Fruit fly (Drosophila melanogaster): ENCODE results near the gene CG14410.
A peak's percentile ranks its signal among the peaks of the same experiment; 100 is the strongest.

Gene CG14410

dm6 chrX:14832562-14833303, 3.8 kb upstream of the CG14410 start, which contains the start of gene CG14411:
CG14411 (plus strand) TSS chrX:14832647.
- peak; percentile 61 for TF ChIP-seq CG13204 (GFP tag; optimal IDR thresholded peaks at IDR 0.05)
- no peak for TF ChIP-seq D1 (tag; optimal IDR thresholded peaks at IDR 0.05)
- peak; percentile 28 for TF ChIP-seq EcR (GFP tag; optimal IDR thresholded peaks at IDR 0.05)

dm6 chrX:14837983-14838382, 1.5 kb downstream of the CG14410 start, which contains the start of gene Grx5:
Grx5 (minus strand) TSS chrX:14838198.
- TF ChIP-seq Pif1B (GFP tag; optimal IDR thresholded peaks at IDR 0.05): no peak
- TF ChIP-seq D1 (tag; optimal IDR thresholded peaks at IDR 0.05): no peak
- no peak for TF ChIP-seq Snoo (tag; optimal IDR thresholded peaks at IDR 0.05)
- no peak for TF ChIP-seq CG12605 (GFP tag; IDR thresholded peaks at IDR 0.05)
- TF ChIP-seq CG10348 (GFP tag; IDR thresholded peaks at IDR 0.05): no peak
- no peak for TF ChIP-seq CG15710 (tag; optimal IDR thresholded peaks at IDR 0.05)
- TF ChIP-seq Pif1A (GFP tag; optimal IDR thresholded peaks at IDR 0.05): no peak
- no peak for TF ChIP-seq CG13204 (GFP tag; optimal IDR thresholded peaks at IDR 0.05)
- no peak for TF ChIP-seq fd96Ca (GFP tag; IDR thresholded peaks at IDR 0.05)
- TF ChIP-seq CG17806 (tag; optimal IDR thresholded peaks at IDR 0.05): no peak
- TF ChIP-seq EcR (GFP tag; optimal IDR thresholded peaks at IDR 0.05): no peak
- no peak for TF ChIP-seq gl (tag; optimal IDR thresholded peaks at IDR 0.05)
- TF ChIP-seq CG8159 (tag; optimal IDR thresholded peaks at IDR 0.05): no peak
- no peak for TF ChIP-seq Ets98B (GFP tag; IDR thresholded peaks at IDR 0.05)
- no peak for TF ChIP-seq CG8301 (tag; optimal IDR thresholded peaks at IDR 0.05)
- TF ChIP-seq CG14655 (GFP tag; optimal IDR thresholded peaks at IDR 0.05): no peak
- TF ChIP-seq CG32121 (GFP tag; IDR thresholded peaks at IDR 0.05): no peak
- TF ChIP-seq rn (GFP tag; IDR thresholded peaks at IDR 0.05): no peak

- TF ChIP-seq gl (tag; optimal IDR thresholded peaks at IDR 0.05): no peak
- peak; percentile 50 for TF ChIP-seq CG34367 (tag; optimal IDR thresholded peaks at IDR 0.05)
- TF ChIP-seq EcR (GFP tag; optimal IDR thresholded peaks at IDR 0.05): no peak
- TF ChIP-seq CG14655 (GFP tag; optimal IDR thresholded peaks at IDR 0.05): no peak
- TF ChIP-seq Snoo (tag; optimal IDR thresholded peaks at IDR 0.05): peak; percentile 10
- TF ChIP-seq CG9948 (tag; optimal IDR thresholded peaks at IDR 0.05): peak; percentile 38
- TF ChIP-seq Pif1B (GFP tag; optimal IDR thresholded peaks at IDR 0.05): no peak
- no peak for TF ChIP-seq CG13204 (GFP tag; optimal IDR thresholded peaks at IDR 0.05)
- TF ChIP-seq Pif1A (GFP tag; optimal IDR thresholded peaks at IDR 0.05): peak; percentile 51
- peak; percentile 36 for TF ChIP-seq CG12605 (GFP tag; IDR thresholded peaks at IDR 0.05)
- TF ChIP-seq CG17806 (tag; optimal IDR thresholded peaks at IDR 0.05): peak; percentile 46
- TF ChIP-seq rn (GFP tag; IDR thresholded peaks at IDR 0.05): 0 out of 2 replicates have a peak, but pooled peaks have one; percentile 20
- TF ChIP-seq D1 (tag; optimal IDR thresholded peaks at IDR 0.05): no peak
- peak; percentile 33 for TF ChIP-seq CG8159 (tag; optimal IDR thresholded peaks at IDR 0.05)
- peak; percentile 80 for TF ChIP-seq CG4496 (GFP tag; IDR thresholded peaks at IDR 0.05)
- peak; percentile 72; the same call in 2 of the 3 replicates for TF ChIP-seq fd96Ca (GFP tag; IDR thresholded peaks at IDR 0.05)
- peak; percentile 60 for TF ChIP-seq CG15710 (tag; optimal IDR thresholded peaks at IDR 0.05)
- no peak for TF ChIP-seq CG10348 (GFP tag; IDR thresholded peaks at IDR 0.05)
- TF ChIP-seq Ets98B (GFP tag; IDR thresholded peaks at IDR 0.05): peak; percentile 77
- peak; percentile 81 for TF ChIP-seq CG32121 (GFP tag; IDR thresholded peaks at IDR 0.05)
- TF ChIP-seq CG8301 (tag; optimal IDR thresholded peaks at IDR 0.05): peak; percentile 16
Measured at dm6 chrX:14839047-14839446, 2.5 kb downstream of the CG14410 start, which contains the start of the genes CG32590 and Flo2. CG32590 (minus strand) TSS chrX:14839106. Flo2 (plus strand) TSS chrX:14839376.

- TF ChIP-seq rn (GFP tag; IDR thresholded peaks at IDR 0.05) (0 out of 2 replicates have a peak, but pooled peaks have one; percentile 15), CG8159 (tag; optimal IDR thresholded peaks at IDR 0.05) (peak; percentile 27), CG10348 (GFP tag; IDR thresholded peaks at IDR 0.05) (no peak), CG32121 (GFP tag; IDR thresholded peaks at IDR 0.05) (peak; percentile 57), Ets98B (GFP tag; IDR thresholded peaks at IDR 0.05) (peak; percentile 20; the same call in 1 of the 2 replicates), CG12605 (GFP tag; IDR thresholded peaks at IDR 0.05) (peak; percentile 64), CG17806 (tag; optimal IDR thresholded peaks at IDR 0.05) (peak; percentile 6), fd96Ca (GFP tag; IDR thresholded peaks at IDR 0.05) (peak; percentile 68; the same call in 1 of the 3 replicates), D1 (tag; optimal IDR thresholded peaks at IDR 0.05) (no peak), CG4496 (GFP tag; IDR thresholded peaks at IDR 0.05) (peak; percentile 81), CG34367 (tag; optimal IDR thresholded peaks at IDR 0.05) (peak; percentile 4), EcR (GFP tag; optimal IDR thresholded peaks at IDR 0.05) (no peak), Pif1B (GFP tag; optimal IDR thresholded peaks at IDR 0.05) (no peak), CG9948 (tag; optimal IDR thresholded peaks at IDR 0.05) (no peak), CG8301 (tag; optimal IDR thresholded peaks at IDR 0.05) (peak; percentile 48)
Measured at dm6 chrX:14839739-14840347, 3.3 kb downstream of the CG14410 start.

dm6 chrX:14840417-14840872, 3.9 kb downstream of the CG14410 start:
- peak; percentile 32 for TF ChIP-seq CG13204 (GFP tag; optimal IDR thresholded peaks at IDR 0.05)
- peak; percentile 85 for TF ChIP-seq CG12605 (GFP tag; IDR thresholded peaks at IDR 0.05)
- TF ChIP-seq CG14655 (GFP tag; optimal IDR thresholded peaks at IDR 0.05): peak; percentile 50
- no peak for TF ChIP-seq rn (GFP tag; IDR thresholded peaks at IDR 0.05)
- TF ChIP-seq Pif1A (GFP tag; optimal IDR thresholded peaks at IDR 0.05): peak; percentile 50
- peak; percentile 16 for TF ChIP-seq CG8301 (tag; optimal IDR thresholded peaks at IDR 0.05)
- peak; percentile 47 for TF ChIP-seq CG9948 (tag; optimal IDR thresholded peaks at IDR 0.05)
- TF ChIP-seq CG15710 (tag; optimal IDR thresholded peaks at IDR 0.05): peak; percentile 68
- TF ChIP-seq Pif1B (GFP tag; optimal IDR thresholded peaks at IDR 0.05): peak; percentile 16
- peak; percentile 13 for TF ChIP-seq Snoo (tag; optimal IDR thresholded peaks at IDR 0.05)
- TF ChIP-seq fd96Ca (GFP tag; IDR thresholded peaks at IDR 0.05): no peak
- TF ChIP-seq CG4496 (GFP tag; IDR thresholded peaks at IDR 0.05): peak; percentile 72
- TF ChIP-seq Ets98B (GFP tag; IDR thresholded peaks at IDR 0.05): peak; percentile 16; the same call in 1 of the 2 replicates
- peak; percentile 60 for TF ChIP-seq CG32121 (GFP tag; IDR thresholded peaks at IDR 0.05)
- TF ChIP-seq D1 (tag; optimal IDR thresholded peaks at IDR 0.05): peak; percentile 52
- TF ChIP-seq CG10348 (GFP tag; IDR thresholded peaks at IDR 0.05): no peak
- peak; percentile 58 for TF ChIP-seq CG8159 (tag; optimal IDR thresholded peaks at IDR 0.05)
- TF ChIP-seq CG17806 (tag; optimal IDR thresholded peaks at IDR 0.05): peak; percentile 58
- no peak for TF ChIP-seq EcR (GFP tag; optimal IDR thresholded peaks at IDR 0.05)
- peak; percentile 61 for TF ChIP-seq gl (tag; optimal IDR thresholded peaks at IDR 0.05)
- TF ChIP-seq CG34367 (tag; optimal IDR thresholded peaks at IDR 0.05): peak; percentile 69
